Fruit fly (Drosophila melanogaster): ENCODE data around the gene grp.
A peak's percentile ranks its signal among the peaks of the same experiment; 100 is the strongest.

Gene grp

DNA sequence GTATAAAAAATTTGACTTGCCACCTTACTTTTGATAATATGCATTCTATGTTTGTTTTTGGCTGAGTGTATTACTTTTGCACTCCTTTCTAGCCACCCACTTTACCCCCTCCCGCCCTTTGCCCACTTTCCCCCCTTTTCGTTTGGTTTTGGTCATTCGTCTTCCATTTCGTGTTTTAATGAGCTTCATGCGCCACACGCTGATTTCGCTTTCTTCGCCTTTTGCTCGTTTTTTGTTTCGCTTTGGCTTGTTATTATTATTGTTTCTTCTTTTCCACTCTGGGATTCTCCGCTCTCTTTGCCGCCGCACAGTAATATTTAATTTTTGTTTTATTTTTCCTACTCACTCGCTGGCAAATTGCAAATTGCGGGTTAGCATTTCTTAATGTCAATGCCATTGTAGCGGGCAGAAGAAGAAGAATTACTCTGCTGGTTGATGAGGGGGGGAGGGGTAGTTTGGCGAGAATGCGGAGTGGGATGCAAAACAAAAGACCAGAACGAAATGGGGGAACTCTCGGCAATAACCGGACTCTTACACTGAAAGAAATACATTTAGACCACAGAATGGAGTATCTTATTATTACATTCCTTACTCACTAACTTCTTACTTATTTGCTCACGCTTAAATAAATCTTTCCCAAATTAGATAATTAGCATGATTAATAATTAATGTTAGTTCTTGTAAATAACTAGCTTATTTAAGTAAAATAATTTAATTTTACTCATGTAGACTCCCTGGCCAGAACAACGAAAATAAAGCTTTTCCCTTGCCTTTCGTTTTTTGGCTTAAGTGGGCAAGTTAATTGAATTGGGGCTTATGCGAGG is 34.2 kb upstream of the grp start:
- no peak for TF ChIP-seq CG11902 (GFP tag; optimal IDR thresholded peaks at IDR 0.05)
- TF ChIP-seq lz (GFP tag; optimal IDR thresholded peaks at IDR 0.05), result peak; percentile 13
- TF ChIP-seq Eip75B (GFP tag; optimal IDR thresholded peaks at IDR 0.05), result peak; percentile 2
- no peak for TF ChIP-seq salr (GFP tag; optimal IDR thresholded peaks at IDR 0.05)
- TF ChIP-seq CG10631 (GFP tag; optimal IDR thresholded peaks at IDR 0.05), result peak; percentile 15
- peak; percentile 21 for TF ChIP-seq CG3032 (tag; optimal IDR thresholded peaks at IDR 0.05)
- TF ChIP-seq pdm3 (GFP tag; optimal IDR thresholded peaks at IDR 0.05), result no peak
- peak; percentile 4 for TF ChIP-seq Hr39 (GFP tag; optimal IDR thresholded peaks at IDR 0.05)
- 0 out of 2 replicates have a peak, but pooled peaks have one; percentile 8 for TF ChIP-seq CG15336 (GFP tag; IDR thresholded peaks at IDR 0.05)
- TF ChIP-seq topi (GFP tag; optimal IDR thresholded peaks at IDR 0.05), result peak; percentile 30
- TF ChIP-seq Sox15 (GFP tag; optimal IDR thresholded peaks at IDR 0.05), result no peak
- peak; percentile 73 for TF ChIP-seq svp (GFP tag)
- TF ChIP-seq CG8119 (GFP tag; IDR thresholded peaks at IDR 0.05), result peak; percentile 44; the same call in 1 of the 3 replicates
- no peak for TF ChIP-seq Hr4 (GFP tag; optimal IDR thresholded peaks at IDR 0.05)
- TF ChIP-seq CG3919 (GFP tag; optimal IDR thresholded peaks at IDR 0.05), result peak; percentile 26
- peak; percentile 13 for TF ChIP-seq Sox14 (GFP tag; optimal IDR thresholded peaks at IDR 0.05)
- no peak for TF ChIP-seq fd59A (GFP tag; optimal IDR thresholded peaks at IDR 0.05)
- TF ChIP-seq CG6808 (GFP tag; optimal IDR thresholded peaks at IDR 0.05), result no peak
- TF ChIP-seq Blimp-1 (GFP tag; optimal IDR thresholded peaks at IDR 0.05), result peak; percentile 40
- TF ChIP-seq CG11762 (GFP tag; optimal IDR thresholded peaks at IDR 0.05; ENCODE audit: insufficient read depth), result no peak
- no peak for TF ChIP-seq CG8319 (GFP tag; optimal IDR thresholded peaks at IDR 0.05)
- no peak for TF ChIP-seq CG31627 (GFP tag; optimal IDR thresholded peaks at IDR 0.05)
- TF ChIP-seq Gug (GFP tag; IDR thresholded peaks at IDR 0.05), result no peak
- TF ChIP-seq cyc (GFP tag; optimal IDR thresholded peaks at IDR 0.05), result no peak
- no peak for TF ChIP-seq CG10669 (GFP tag; optimal IDR thresholded peaks at IDR 0.05)
- peak; percentile 19 for TF ChIP-seq Smox (GFP tag; optimal IDR thresholded peaks at IDR 0.05)
- no peak for TF ChIP-seq OdsH (GFP tag; optimal IDR thresholded peaks at IDR 0.05)
- TF ChIP-seq dsx (GFP tag; optimal IDR thresholded peaks at IDR 0.05; ENCODE audit: poor library complexity, severe bottlenecking), result no peak
- peak; percentile 0 for TF ChIP-seq achi (GFP tag; optimal IDR thresholded peaks at IDR 0.05)
- TF ChIP-seq ss (GFP tag; optimal IDR thresholded peaks at IDR 0.05), result no peak
- peak; percentile 32; the same call in 1 of the 3 replicates for TF ChIP-seq eg (GFP tag; IDR thresholded peaks at IDR 0.05)
- no peak for TF ChIP-seq fkh (GFP tag; optimal IDR thresholded peaks at IDR 0.05)
- TF ChIP-seq CG11294 (GFP tag; IDR thresholded peaks at IDR 0.05), result no peak
- TF ChIP-seq fd85E (GFP tag; optimal IDR thresholded peaks at IDR 0.05), result no peak
- no peak for TF ChIP-seq Eip93F (GFP tag; optimal IDR thresholded peaks at IDR 0.05)
- no peak for TF ChIP-seq CG34406 (GFP tag; optimal IDR thresholded peaks at IDR 0.05)
- no peak for TF ChIP-seq CG6276 (GFP tag; optimal IDR thresholded peaks at IDR 0.05)
- TF ChIP-seq CG7368 (GFP tag; optimal IDR thresholded peaks at IDR 0.05), result no peak
- no peak for TF ChIP-seq CG1621 (tag; optimal IDR thresholded peaks at IDR 0.05)
- TF ChIP-seq Sox102F (GFP tag; optimal IDR thresholded peaks at IDR 0.05), result no peak
- TF ChIP-seq esn (GFP tag; optimal IDR thresholded peaks at IDR 0.05), result peak; percentile 49
- no peak for TF ChIP-seq Ets21C (GFP tag; optimal IDR thresholded peaks at IDR 0.05)
- peak; percentile 22 for TF ChIP-seq Ets96B (tag; optimal IDR thresholded peaks at IDR 0.05)
- TF ChIP-seq CG8632 (GFP tag; optimal IDR thresholded peaks at IDR 0.05), result no peak
- TF ChIP-seq CG4318 (GFP tag; optimal IDR thresholded peaks at IDR 0.05), result no peak
- TF ChIP-seq CG32006 (GFP tag; optimal IDR thresholded peaks at IDR 0.05), result peak; percentile 40
- peak; percentile 79 for TF ChIP-seq Eip78C (GFP tag)
- no peak for TF ChIP-seq dac (GFP tag; optimal IDR thresholded peaks at IDR 0.05)
- TF ChIP-seq net (GFP tag; optimal IDR thresholded peaks at IDR 0.05), result no peak
- no peak for TF ChIP-seq Lpt (GFP tag; optimal IDR thresholded peaks at IDR 0.05)
- no peak for TF ChIP-seq CG9139 (GFP tag; optimal IDR thresholded peaks at IDR 0.05)

Measured in whole organism, prepupa.